Fruit fly (Drosophila melanogaster): ENCODE results near the gene CG11417.

The CG11417 gene

dm6 chrX:1392875-1393274 is 39.1 kb downstream of the CG11417 start, which contains the start of gene Rilpl (continued):
- TF ChIP-seq Meics (GFP tag; optimal IDR thresholded peaks at IDR 0.05) (peak; percentile 63), tup (GFP tag; optimal IDR thresholded peaks at IDR 0.05) (peak; percentile 10), otp (GFP tag; IDR thresholded peaks at IDR 0.05) (no peak), CG3847 (GFP tag; IDR thresholded peaks at IDR 0.05) (peak; percentile 82), CHES-1-like (GFP tag; optimal IDR thresholded peaks at IDR 0.05) (peak; percentile 41), nom (GFP tag; optimal IDR thresholded peaks at IDR 0.05) (peak; percentile 66), Dll (GFP tag; IDR thresholded peaks at IDR 0.05; ENCODE audit: partially characterized antibody) (no peak), CG13624 (GFP tag; optimal IDR thresholded peaks at IDR 0.05) (peak; percentile 30), BEAF-32 (GFP tag; optimal IDR thresholded peaks at IDR 0.05) (peak; percentile 47), CG4617 (GFP tag; optimal IDR thresholded peaks at IDR 0.05; ENCODE audit: borderline replicate concordance) (peak; percentile 81), CG8924 (tag; optimal IDR thresholded peaks at IDR 0.05) (peak; percentile 5), Rfx (GFP tag; IDR thresholded peaks at IDR 0.05) (peak; percentile 62), chif (GFP tag; optimal IDR thresholded peaks at IDR 0.05) (peak in 1 of 2 experiments; percentile 33), Mad (GFP tag; optimal IDR thresholded peaks at IDR 0.05) (no peak), CG15479 (GFP tag; optimal IDR thresholded peaks at IDR 0.05) (peak; percentile 1), tin (GFP tag; optimal IDR thresholded peaks at IDR 0.05) (peak; percentile 30), CG3995 (GFP tag; optimal IDR thresholded peaks at IDR 0.05) (peak; percentile 56), CG12155 (GFP tag; optimal IDR thresholded peaks at IDR 0.05) (peak; percentile 64), pzg (GFP tag; optimal IDR thresholded peaks at IDR 0.05) (peak; percentile 93), Deaf1 (tag; optimal IDR thresholded peaks at IDR 0.05) (peak; percentile 35), Usf (GFP tag; optimal IDR thresholded peaks at IDR 0.05) (no peak), CG8290 (GFP tag; optimal IDR thresholded peaks at IDR 0.05) (no peak), CG8290 (tag; optimal IDR thresholded peaks at IDR 0.05) (peak in 1 of 2 experiments; percentile 75), Hey (tag; optimal IDR thresholded peaks at IDR 0.05) (no peak), knrl (GFP tag; IDR thresholded peaks at IDR 0.05; ENCODE audit: partially characterized antibody) (peak; percentile 67), CG17186 (GFP tag; optimal IDR thresholded peaks at IDR 0.05) (peak; percentile 90), CG30431 (GFP tag; optimal IDR thresholded peaks at IDR 0.05) (no peak), B-H1 (GFP tag; IDR thresholded peaks at IDR 0.05) (no peak), nerfin-1 (tag; optimal IDR thresholded peaks at IDR 0.05) (no peak), PHDP (tag; optimal IDR thresholded peaks at IDR 0.05) (peak; percentile 12), CG16779 (GFP tag; IDR thresholded peaks at IDR 0.05) (0 out of 2 replicates have a peak, but pooled peaks have one; percentile 35), CG14441 (GFP tag; IDR thresholded peaks at IDR 0.05) (no peak), Ets97D (GFP tag; optimal IDR thresholded peaks at IDR 0.05) (peak; percentile 63), pan (optimal IDR thresholded peaks at IDR 0.05) (no peak), pan (GFP tag; optimal IDR thresholded peaks at IDR 0.05 in 1 of 2, IDR thresholded peaks at IDR 0.05 in 1 of 2) (peak in 1 of 2 experiments; percentile 34), sug (tag; optimal IDR thresholded peaks at IDR 0.05) (peak; percentile 41), CG12769 (tag; optimal IDR thresholded peaks at IDR 0.05) (peak; percentile 55), CG15601 (tag; optimal IDR thresholded peaks at IDR 0.05) (peak; percentile 9), D19B (GFP tag; optimal IDR thresholded peaks at IDR 0.05) (no peak), GATAe (GFP tag; conservative IDR thresholded peaks at IDR 0.05) (no peak), Dp (GFP tag; optimal IDR thresholded peaks at IDR 0.05) (peak; percentile 93), Dip3 (GFP tag; optimal IDR thresholded peaks at IDR 0.05) (no peak), CG34422 (GFP tag; IDR thresholded peaks at IDR 0.05) (peak; percentile 7; the same call in 1 of the 3 replicates), row (GFP tag; IDR thresholded peaks at IDR 0.05) (peak; percentile 33; the same call in 1 of the 3 replicates), tna (GFP tag; IDR thresholded peaks at IDR 0.05; ENCODE audit: partially characterized antibody) (peak; percentile 38; the same call in 1 of the 2 replicates), CG11723 (GFP tag; optimal IDR thresholded peaks at IDR 0.05) (no peak), CTCF (GFP tag; optimal IDR thresholded peaks at IDR 0.05) (no peak), CG17829 (tag; optimal IDR thresholded peaks at IDR 0.05) (peak; percentile 44), CG10274 (GFP tag; optimal IDR thresholded peaks at IDR 0.05) (no peak), CG17328 (GFP tag; IDR thresholded peaks at IDR 0.05) (no peak), NFAT (GFP tag; IDR thresholded peaks at IDR 0.05) (peak; percentile 49)
